Fruit fly (Drosophila melanogaster): Measurements from ENCODE around the gene pths.

DNA sequence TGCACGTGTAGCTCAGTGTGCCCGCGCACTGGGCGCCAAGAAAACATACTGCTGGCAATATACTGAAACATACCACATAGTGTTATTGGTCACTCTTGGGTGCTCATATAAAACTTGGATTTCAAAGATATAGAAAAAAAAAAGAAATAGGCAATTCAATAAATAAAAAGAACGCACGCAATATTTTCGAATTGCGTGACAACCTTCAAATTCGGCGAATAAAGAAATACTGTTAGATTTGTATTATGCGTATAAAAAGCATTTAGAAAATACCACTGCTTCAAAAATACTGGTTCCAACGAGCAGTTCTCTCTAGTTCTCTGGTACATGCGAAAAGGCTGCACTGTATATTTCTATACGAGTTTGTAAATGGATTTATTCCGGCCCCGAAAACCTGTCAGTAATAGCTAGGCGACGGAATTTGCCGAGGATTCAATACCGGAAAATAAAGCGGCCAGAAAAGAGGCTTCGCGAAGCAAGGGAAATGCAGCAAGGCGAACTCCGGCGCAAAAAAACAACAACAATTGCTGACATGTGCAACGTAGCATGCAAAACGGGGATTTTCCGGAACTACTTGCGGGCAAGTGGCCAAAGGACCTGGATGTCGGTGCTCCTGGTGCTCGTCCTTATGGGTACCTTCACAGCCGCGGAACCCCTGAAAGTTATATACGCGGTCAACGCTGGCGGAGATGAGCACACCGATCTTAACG, 40.5 kb upstream of the pths start, which contains the start of gene CG9257:
- TF ChIP-seq h (optimal IDR thresholded peaks at IDR 0.05) = no peak
- TF ChIP-seq psq (optimal IDR thresholded peaks at IDR 0.05) = no peak
- TF ChIP-seq Sin3A (optimal IDR thresholded peaks at IDR 0.05) = no peak
- no peak for TF ChIP-seq ttk (optimal IDR thresholded peaks at IDR 0.05)
- no peak for TF ChIP-seq insv (optimal IDR thresholded peaks at IDR 0.05)
- TF ChIP-seq Myc (optimal IDR thresholded peaks at IDR 0.05) = no peak

Data from Kc167 (cell line).